Worm (Caenorhabditis elegans) whole organism, L2 larva: Measurements from ENCODE around the gene F55G7.5.

Experiments
- F13H6.1 ChIP-seq: sonication (generic microtip); optimal IDR thresholded peaks from 2 replicates; lab custom pipeline; 2016; ENCODE audit warnings: missing genetic modification characterization, missing compliant biosample characterization
- ceh-82 ChIP-seq: fragments of 150-350 bp; optimal IDR thresholded peaks from 2 replicates; lab custom pipeline; 2014; ENCODE audit warnings: missing biosample characterization, missing genetic modification characterization
- fos-1 ChIP-seq: fragments of 150-350 bp; optimal IDR thresholded peaks from 2 replicates; lab custom pipeline; 2014; ENCODE audit warnings: missing biosample characterization, missing genetic modification characterization
- lsy-2 ChIP-seq, 2 experiments: fragments of 150-350 bp in 1 of 2; sonication (generic microtip) in 1 of 2; optimal IDR thresholded peaks; 2 replicates each; lab custom pipeline; 2014 to 2017; ENCODE audit warnings: missing biosample characterization in 2 of 2, missing genetic modification characterization in 2 of 2
- ztf-1 ChIP-seq: fragments of 200-800 bp; sonication (Bioruptor generic); conservative IDR thresholded peaks from 2 replicates; pipeline ENCODE4 v1.3.6; 2022; ENCODE audit warnings: missing genetic modification characterization, missing compliant biosample characterization

ce11 chrX:11913824-11914223 lies 24.9 kb downstream of the F55G7.5 start, which contains the start of gene Y62H9A.12:
- no peak for TF ChIP-seq F13H6.1 (tag; lab: Kevin White, UChicago)
- no peak for TF ChIP-seq ztf-1 (GFP tag; lab: Robert Waterston, UW)
- no peak for TF ChIP-seq ceh-82 (tag; lab: Kevin White, UChicago)
- no peak for TF ChIP-seq lsy-2 (tag; optimal IDR thresholded peaks at IDR 0.05; lab: Kevin White, UChicago)
- no peak for TF ChIP-seq fos-1
